Fruit fly (Drosophila melanogaster) whole organism, adult: Measurements from ENCODE around the gene Ino80.

Source experiments
- CG11617 ChIP-seq: fragments of 200-800 bp; sonication (Bioruptor generic); optimal IDR thresholded peaks from 2 replicates; lab custom pipeline; 2017; ENCODE audit warnings: mild to moderate bottlenecking, missing biosample characterization, missing genetic modification reagents, missing genetic modification characterization
- CG12768 ChIP-seq: fragments of 200-800 bp; sonication (Bioruptor generic); optimal IDR thresholded peaks from 2 replicates; lab custom pipeline; 2017; ENCODE audit warnings: missing biosample characterization, missing genetic modification characterization, mild to moderate bottlenecking, moderate library complexity, missing genetic modification reagents
- CG14711 ChIP-seq: fragments of 200-800 bp; sonication (Bioruptor generic); optimal IDR thresholded peaks from 2 replicates; lab custom pipeline; 2018; ENCODE audit warnings: missing biosample characterization, mild to moderate bottlenecking, missing genetic modification characterization, moderate library complexity
- CG1620 ChIP-seq: fragments of 200-800 bp; sonication (Bioruptor generic); optimal IDR thresholded peaks from 2 replicates; lab custom pipeline; 2016; ENCODE audit warnings: missing biosample characterization, missing genetic modification characterization
- CG33017 ChIP-seq: fragments of 200-800 bp; sonication (Bioruptor generic); optimal IDR thresholded peaks from 2 replicates; lab custom pipeline; 2018; ENCODE audit warnings: missing biosample characterization, mild to moderate bottlenecking, missing genetic modification characterization, moderate library complexity
- CG5204 ChIP-seq: fragments of 200-800 bp; sonication (Bioruptor generic); optimal IDR thresholded peaks from 2 replicates; lab custom pipeline; 2016; ENCODE audit warnings: missing biosample characterization, missing genetic modification characterization
- CG7045 ChIP-seq: fragments of 200-800 bp; sonication (Bioruptor generic); optimal IDR thresholded peaks from 2 replicates; lab custom pipeline; 2017; ENCODE audit warnings: missing biosample characterization, mild to moderate bottlenecking, missing genetic modification characterization
- CG7101 ChIP-seq: fragments of 200-800 bp; sonication (Bioruptor generic); optimal IDR thresholded peaks from 2 replicates; lab custom pipeline; 2018; ENCODE audit warnings: missing biosample characterization, mild to moderate bottlenecking, missing genetic modification characterization, moderate library complexity
- Clk ChIP-seq: fragments of 200-800 bp; sonication (Bioruptor generic); optimal IDR thresholded peaks from 2 replicates; lab custom pipeline; 2017; ENCODE audit warnings: missing biosample characterization, missing genetic modification characterization
- Crg-1 ChIP-seq: fragments of 200-800 bp; sonication (Bioruptor generic); optimal IDR thresholded peaks from 2 replicates; lab custom pipeline; 2016; ENCODE audit warnings: missing biosample characterization, missing genetic modification characterization
- Hr96 ChIP-seq: fragments of 200-800 bp; sonication (Bioruptor generic); optimal IDR thresholded peaks from 2 replicates; lab custom pipeline; 2016; ENCODE audit warnings: missing biosample characterization, missing genetic modification characterization
- Mnt ChIP-seq: fragments of 200-800 bp; sonication (Bioruptor generic); optimal IDR thresholded peaks from 2 replicates; lab custom pipeline; 2016; ENCODE audit warnings: missing biosample characterization, mild to moderate bottlenecking, missing genetic modification characterization
- bab1 ChIP-seq: fragments of 200-800 bp; sonication (Bioruptor generic); optimal IDR thresholded peaks from 3 replicates; lab custom pipeline; 2019; ENCODE audit warnings: missing biosample characterization, mild to moderate bottlenecking, missing genetic modification characterization, moderate library complexity
- cic ChIP-seq: fragments of 200-800 bp; sonication (Bioruptor generic); optimal IDR thresholded peaks from 2 replicates; lab custom pipeline; 2017; ENCODE audit warnings: missing biosample characterization, mild to moderate bottlenecking, missing genetic modification characterization, moderate library complexity
- cnc ChIP-seq, 2 experiments: fragments of >200 bp; optimal IDR thresholded peaks; 2 replicates each; lab custom pipeline; 2017
- kay ChIP-seq: fragments of 200-800 bp; sonication (Bioruptor generic); peaks from one replicate; lab custom pipeline; 2016; ENCODE audit warnings: missing biosample characterization, missing genetic modification characterization, borderline replicate concordance
- ovo ChIP-seq: fragments of 200-800 bp; sonication (Bioruptor generic); optimal IDR thresholded peaks from 2 replicates; lab custom pipeline; 2016; ENCODE audit warnings: missing biosample characterization, missing genetic modification characterization
- pad ChIP-seq: fragments of 200-800 bp; sonication (Bioruptor generic); optimal IDR thresholded peaks from 3 replicates; lab custom pipeline; 2017; ENCODE audit warnings: missing biosample characterization, missing genetic modification characterization, mild to moderate bottlenecking, moderate library complexity, missing genetic modification reagents
- tj ChIP-seq: fragments of 200-800 bp; sonication (Bioruptor generic); optimal IDR thresholded peaks from 3 replicates; lab custom pipeline; 2017; ENCODE audit warnings: missing biosample characterization, mild to moderate bottlenecking, missing genetic modification characterization, moderate library complexity
- toe ChIP-seq: fragments of 200-800 bp; sonication (Bioruptor generic); optimal IDR thresholded peaks from 2 replicates; lab custom pipeline; 2016; ENCODE audit warnings: missing biosample characterization, missing genetic modification characterization

The Ino80 gene

DNA sequence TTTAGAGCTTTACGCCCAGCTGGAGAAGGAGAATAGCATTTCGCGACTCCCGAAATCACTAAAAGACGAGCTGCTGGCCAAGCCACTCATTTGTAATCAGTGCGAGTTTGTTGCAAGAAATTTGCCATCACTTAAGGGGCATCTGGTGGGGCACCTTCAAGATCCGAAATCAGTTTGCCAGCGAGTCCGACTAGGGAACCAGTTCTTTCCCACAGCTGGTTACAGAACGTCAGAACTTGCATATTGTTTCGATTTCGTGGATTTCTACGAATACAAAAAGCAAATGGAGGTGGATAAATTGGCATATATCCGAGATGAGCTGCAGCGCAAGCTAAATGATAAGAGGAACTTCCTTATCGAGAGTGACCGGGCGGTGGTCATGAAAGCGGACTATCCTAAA is 1.3 kb upstream of the Ino80 start:
- TF ChIP-seq cic (GFP tag; lab: Kevin White, UChicago) (no peak), Hr96 (GFP tag; lab: Kevin White, UChicago) (no peak), CG33017 (tag; lab: Kevin White, UChicago) (no peak)

dm6 chr3R:19398467-19398866 is 4.5 kb downstream of the Ino80 start, which contains the start of gene CG31244:
CG31244 (minus strand) TSS chr3R:19398567.
- TF ChIP-seq toe (GFP tag; lab: Kevin White, UChicago) (no peak), CG12768 (no peak), Hr96 (GFP tag; lab: Kevin White, UChicago) (no peak), CG7101 (tag; lab: Kevin White, UChicago) (no peak), cnc (optimal IDR thresholded peaks at IDR 0.05; lab: Kevin White, UChicago) (no peak), CG11617 (GFP tag; lab: Kevin White, UChicago) (no peak), CG7045 (GFP tag; lab: Kevin White, UChicago) (no peak), CG1620 (GFP tag; lab: Kevin White, UChicago) (no peak), Clk (no peak), ovo (GFP tag; lab: Kevin White, UChicago) (no peak), kay (no peak), bab1 (GFP tag; lab: Kevin White, UChicago) (no peak), CG14711 (tag; lab: Kevin White, UChicago) (no peak), pad (GFP tag; lab: Kevin White, UChicago) (no peak), Crg-1 (GFP tag; lab: Kevin White, UChicago) (no peak), tj (GFP tag; lab: Kevin White, UChicago) (no peak)

dm6 chr3R:19393060-19393459 is 9.9 kb downstream of the Ino80 start, which contains the start of gene CG3739:
CG3739 (plus strand) TSS chr3R:19393360.
- TF ChIP-seq kay (no peak), Hr96 (GFP tag; lab: Kevin White, UChicago) (no peak), Mnt (GFP tag; lab: Kevin White, UChicago) (no peak), CG14711 (tag; lab: Kevin White, UChicago) (no peak), ovo (GFP tag; lab: Kevin White, UChicago) (no peak), CG7045 (GFP tag; lab: Kevin White, UChicago) (no peak), Clk (no peak), pad (GFP tag; lab: Kevin White, UChicago) (no peak), CG33017 (tag; lab: Kevin White, UChicago) (no peak)

- TF ChIP-seq CG1620 (GFP tag; lab: Kevin White, UChicago) = no peak
- no peak for TF ChIP-seq CG14711 (tag; lab: Kevin White, UChicago)
- TF ChIP-seq cic (GFP tag; lab: Kevin White, UChicago) = peak; percentile 10
Measured at dm6 chr3R:19389919-19390318, 13.0 kb downstream of the Ino80 start, which contains the start of gene CG18493. CG18493 (plus strand) TSS chr3R:19390270.

DNA sequence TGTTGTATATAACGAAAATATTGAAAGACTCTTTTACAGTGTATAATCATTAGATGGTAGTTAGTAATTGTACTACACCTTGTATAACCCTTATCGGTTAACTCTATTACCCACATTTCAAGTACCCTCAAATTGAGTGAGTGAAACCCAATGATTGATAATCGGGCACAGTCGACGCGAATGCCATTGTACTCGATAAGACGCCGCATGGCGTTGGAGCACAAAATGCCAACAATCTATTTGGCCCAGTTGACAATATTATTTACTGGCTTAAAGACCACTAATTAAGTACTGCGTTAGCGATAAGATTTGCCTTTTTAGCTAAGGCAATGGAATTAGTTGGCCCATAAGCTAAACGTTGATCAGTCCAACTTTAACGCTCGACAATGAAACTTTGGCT is 15.3 kb downstream of the Ino80 start, which contains the start of gene CG3734:
CG3734 (plus strand) TSS at position 254 of the 400 bp plus-strand sequence.
- TF ChIP-seq cic (GFP tag; lab: Kevin White, UChicago) (peak; percentile 73), Crg-1 (GFP tag; lab: Kevin White, UChicago) (no peak), Mnt (GFP tag; lab: Kevin White, UChicago) (peak; percentile 57), kay (peak; percentile 78), toe (GFP tag; lab: Kevin White, UChicago) (no peak), Hr96 (GFP tag; lab: Kevin White, UChicago) (no peak), pad (GFP tag; lab: Kevin White, UChicago) (peak; percentile 1)

dm6 chr3R:19383298-19383697 is 19.7 kb downstream of the Ino80 start:
- TF ChIP-seq CG33017 (tag; lab: Kevin White, UChicago) (no peak), CG1620 (GFP tag; lab: Kevin White, UChicago) (no peak), CG5204 (GFP tag; lab: Kevin White, UChicago) (no peak), CG11617 (GFP tag; lab: Kevin White, UChicago) (no peak), Crg-1 (GFP tag; lab: Kevin White, UChicago) (no peak), CG7101 (tag; lab: Kevin White, UChicago) (no peak), Hr96 (GFP tag; lab: Kevin White, UChicago) (no peak), ovo (GFP tag; lab: Kevin White, UChicago) (no peak), tj (GFP tag; lab: Kevin White, UChicago) (no peak), kay (no peak), pad (GFP tag; lab: Kevin White, UChicago) (no peak), cic (GFP tag; lab: Kevin White, UChicago) (no peak)

DNA sequence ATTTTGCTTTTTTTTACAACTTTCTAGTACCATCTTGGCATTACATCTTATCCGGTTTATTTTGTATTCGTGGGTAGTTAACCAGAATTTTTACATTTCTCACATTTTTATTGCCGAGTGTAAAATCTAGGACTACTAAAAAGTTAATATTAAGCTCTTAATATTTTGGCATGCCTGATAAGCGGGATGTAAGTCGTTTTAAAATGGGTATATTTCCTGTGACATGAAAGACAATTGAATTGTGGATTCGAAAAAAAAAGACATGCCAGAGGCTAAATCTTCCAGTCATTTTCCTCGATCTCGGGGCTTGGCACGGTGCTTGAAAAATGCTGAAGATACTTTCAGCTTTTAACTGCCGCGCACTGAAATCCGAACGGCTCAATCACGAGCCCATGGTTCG is 25.8 kb downstream of the Ino80 start, which contains the start of gene CG31245:
CG31245 (minus strand) TSS at position 101 of the 400 bp plus-strand sequence.
- no peak for TF ChIP-seq Mnt (GFP tag; lab: Kevin White, UChicago)
- no peak for TF ChIP-seq cnc (optimal IDR thresholded peaks at IDR 0.05; lab: Kevin White, UChicago)
- no peak for TF ChIP-seq CG11617 (GFP tag; lab: Kevin White, UChicago)
- no peak for TF ChIP-seq Hr96 (GFP tag; lab: Kevin White, UChicago)
- TF ChIP-seq cic (GFP tag; lab: Kevin White, UChicago) = no peak
- TF ChIP-seq toe (GFP tag; lab: Kevin White, UChicago) = no peak
- TF ChIP-seq bab1 (GFP tag; lab: Kevin White, UChicago) = no peak
- TF ChIP-seq ovo (GFP tag; lab: Kevin White, UChicago) = no peak
- TF ChIP-seq CG1620 (GFP tag; lab: Kevin White, UChicago) = no peak
- TF ChIP-seq tj (GFP tag; lab: Kevin White, UChicago) = no peak
- TF ChIP-seq pad (GFP tag; lab: Kevin White, UChicago) = no peak
- no peak for TF ChIP-seq CG33017 (tag; lab: Kevin White, UChicago)
- no peak for TF ChIP-seq CG12768
- TF ChIP-seq Clk = no peak
- TF ChIP-seq CG7101 (tag; lab: Kevin White, UChicago) = no peak
- no peak for TF ChIP-seq kay
- TF ChIP-seq Crg-1 (GFP tag; lab: Kevin White, UChicago) = no peak
